Worm (Caenorhabditis elegans): Measurements from ENCODE around the gene F58A4.1.
A peak's percentile ranks its signal among the peaks of the same experiment; 100 is the strongest.

F58A4.1 gene

ce11 chrIII:9626602-9627001 is 28.3 kb downstream of the F58A4.1 start (continued):
- TF ChIP-seq ekl-4 (GFP tag; IDR thresholded peaks at IDR 0.05) (0 out of 2 replicates have a peak, but pooled peaks have one; percentile 50), pbrm-1 (GFP tag; IDR thresholded peaks at IDR 0.05) (0 out of 2 replicates have a peak, but pooled peaks have one; percentile 21), rcor-1 (GFP tag; IDR thresholded peaks at IDR 0.05) (no peak), F22D6.2 (tag; optimal IDR thresholded peaks at IDR 0.05) (no peak), zim-3 (tag; optimal IDR thresholded peaks at IDR 0.05) (peak; percentile 50), T07F8.4 (tag; optimal IDR thresholded peaks at IDR 0.05) (no peak), B0261.1 (tag; optimal IDR thresholded peaks at IDR 0.05) (no peak), chd-7 (tag; optimal IDR thresholded peaks at IDR 0.05) (peak; percentile 37), hsf-1 (GFP tag; IDR thresholded peaks at IDR 0.05) (peak; percentile 5; the same call in 1 of the 2 replicates), F39B2.1 (GFP tag; IDR thresholded peaks at IDR 0.05) (no peak), mcd-1 (GFP tag; IDR thresholded peaks at IDR 0.05) (peak; percentile 36; the same call in 1 of the 2 replicates)

ce11 chrIII:9629054-9629453 is 30.8 kb downstream of the F58A4.1 start, which contains the start of gene tbg-1:
Gene tbg-1 (minus strand): TSS chrIII:9629154.
- TF ChIP-seq efl-1 (GFP tag; optimal IDR thresholded peaks at IDR 0.05) (no peak), pha-4 (tag; optimal IDR thresholded peaks at IDR 0.05) (no peak), dpl-1 (GFP tag; optimal IDR thresholded peaks at IDR 0.05) (no peak), rcor-1 (GFP tag; IDR thresholded peaks at IDR 0.05) (no peak), B0261.1 (tag; optimal IDR thresholded peaks at IDR 0.05) (no peak), egrh-3 (GFP tag; IDR thresholded peaks at IDR 0.05) (no peak), K11D2.4 (GFP tag; IDR thresholded peaks at IDR 0.05) (no peak), F57C9.4 (tag; optimal IDR thresholded peaks at IDR 0.05) (no peak), ceh-79 (tag; optimal IDR thresholded peaks at IDR 0.05) (no peak), snpc-3.4 (tag; optimal IDR thresholded peaks at IDR 0.05) (no peak), F10E7.11 (tag; optimal IDR thresholded peaks at IDR 0.05) (no peak), ceh-91 (GFP tag; IDR thresholded peaks at IDR 0.05) (no peak), F49E8.2 (tag; optimal IDR thresholded peaks at IDR 0.05; ENCODE audit: insufficient read depth) (no peak), F57A8.1 (GFP tag; optimal IDR thresholded peaks at IDR 0.05) (no peak), egl-44 (GFP tag; IDR thresholded peaks at IDR 0.05) (no peak), lag-1 (GFP tag; IDR thresholded peaks at IDR 0.05) (no peak), F22D6.2 (tag; optimal IDR thresholded peaks at IDR 0.05) (no peak), akir-1 (GFP tag; optimal IDR thresholded peaks at IDR 0.05) (no peak), atf-7 (tag; optimal IDR thresholded peaks at IDR 0.05) (no peak)

ce11 chrIII:9629855-9630254 is 31.6 kb downstream of the F58A4.1 start, which contains the start of gene rpac-19:
Gene rpac-19 (minus strand): TSS chrIII:9629885.
- TF ChIP-seq unc-62 (GFP tag; optimal IDR thresholded peaks at IDR 0.05) (no peak), tbx-9 (tag; optimal IDR thresholded peaks at IDR 0.05; ENCODE audit: borderline replicate concordance) (no peak), tbp1 (GFP tag; optimal IDR thresholded peaks at IDR 0.05) (peak; percentile 65), ztf-26 (tag; optimal IDR thresholded peaks at IDR 0.05) (peak; percentile 76), ama-1 (optimal IDR thresholded peaks at IDR 0.05) (peak; percentile 74), ama-1 (GFP tag; optimal IDR thresholded peaks at IDR 0.05) (peak in 1 of 2 experiments; percentile 77), madf-10 (tag; optimal IDR thresholded peaks at IDR 0.05) (peak; percentile 80), snpc-3.4 (tag; optimal IDR thresholded peaks at IDR 0.05) (peak; percentile 50), F10E7.11 (tag; optimal IDR thresholded peaks at IDR 0.05) (peak; percentile 89), attf-6 (GFP tag; IDR thresholded peaks at IDR 0.05) (peak; percentile 60), attf-3 (GFP tag; conservative IDR thresholded peaks at IDR 0.05) (no peak; the same call in 1 of the 2 replicates), let-526 (GFP tag; IDR thresholded peaks at IDR 0.05) (peak; percentile 53; the same call in 1 of the 2 replicates), bed-1 (GFP tag; IDR thresholded peaks at IDR 0.05) (no peak), madf-8 (GFP tag; conservative IDR thresholded peaks at IDR 0.05) (peak; percentile 32), T07F8.4 (tag; optimal IDR thresholded peaks at IDR 0.05) (peak; percentile 30), efl-1 (GFP tag; optimal IDR thresholded peaks at IDR 0.05) (peak; percentile 42), F37B4.10 (GFP tag; IDR thresholded peaks at IDR 0.05) (no peak), snpc-1.1 (tag; optimal IDR thresholded peaks at IDR 0.05; ENCODE audit: insufficient read depth) (peak; percentile 67), him-1 (tag; optimal IDR thresholded peaks at IDR 0.05) (peak; percentile 6), mcd-1 (GFP tag; IDR thresholded peaks at IDR 0.05) (peak; percentile 78), attf-5 (GFP tag; optimal IDR thresholded peaks at IDR 0.05) (peak; percentile 79), madf-6 (GFP tag; IDR thresholded peaks at IDR 0.05) (peak; percentile 80), hlh-26 (GFP tag; conservative IDR thresholded peaks at IDR 0.05) (no peak), T26A5.8 (tag; optimal IDR thresholded peaks at IDR 0.05) (peak; percentile 57), B0336.3 (GFP tag; IDR thresholded peaks at IDR 0.05) (peak; percentile 76)

Data from whole organism, young adult.